Fruit fly (Drosophila melanogaster): ENCODE results near the gene laza.

DNA sequence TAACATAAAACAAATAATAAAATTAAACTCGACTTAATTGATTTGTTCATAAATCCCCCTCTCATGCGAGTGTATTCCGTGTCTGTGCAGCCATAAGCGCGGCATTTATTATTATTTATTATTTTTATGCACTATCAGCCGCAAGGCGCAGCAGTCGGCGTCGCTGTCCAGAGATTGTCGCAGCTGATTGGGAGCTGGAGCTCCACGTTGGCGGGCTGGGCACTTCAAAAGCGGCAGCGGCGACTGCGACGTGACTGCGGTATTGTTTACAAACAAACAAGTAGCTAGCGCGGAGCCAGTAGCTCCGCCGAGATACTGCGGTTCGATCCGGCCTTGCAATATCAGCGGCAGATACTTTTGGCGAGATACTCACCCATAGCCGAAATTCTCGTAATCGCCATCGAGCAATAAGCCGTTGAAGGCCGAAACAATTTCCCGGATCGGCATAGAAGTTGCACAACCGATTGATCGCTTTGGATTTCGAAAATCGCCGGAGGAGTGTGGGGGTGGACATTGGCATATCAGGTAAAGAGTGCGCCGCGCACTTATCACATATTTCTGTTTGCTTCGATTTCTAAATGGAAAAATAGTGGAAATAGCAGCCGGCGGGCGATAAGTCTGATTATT, 1.9 kb downstream of the laza start:
- TF ChIP-seq dysf (GFP tag; IDR thresholded peaks at IDR 0.05) (no peak), Lpt (GFP tag; optimal IDR thresholded peaks at IDR 0.05) (no peak), psq (GFP tag; optimal IDR thresholded peaks at IDR 0.05) (no peak)
